Worm (Caenorhabditis elegans) whole organism, L1 larva: ENCODE results near the gene T28A8.4.
A peak's percentile ranks its signal among the peaks of the same experiment; 100 is the strongest.

ENCODE experiments used
- F16B12.6 ChIP-seq: fragments of 150-350 bp; optimal IDR thresholded peaks from 2 replicates; lab custom pipeline; 2014; ENCODE audit warnings: missing biosample characterization, missing genetic modification characterization
- aly-2 ChIP-seq: fragments of 150-350 bp; optimal IDR thresholded peaks from 2 replicates; lab custom pipeline; 2014; ENCODE audit warnings: missing biosample characterization, missing genetic modification characterization
- blmp-1 ChIP-seq: fragments of 150-350 bp; optimal IDR thresholded peaks from 2 replicates; lab custom pipeline; 2014; ENCODE audit warnings: missing biosample characterization, missing genetic modification characterization
- ceh-63 ChIP-seq: fragments of 200-800 bp; sonication (Bioruptor generic); optimal IDR thresholded peaks from 2 replicates; lab custom pipeline; 2018; ENCODE audit warnings: mild to moderate bottlenecking, missing genetic modification characterization, missing compliant biosample characterization
- ceh-8 ChIP-seq: fragments of 200-800 bp; sonication (Bioruptor generic); optimal IDR thresholded peaks from 2 replicates; lab custom pipeline; 2018; ENCODE audit warnings: mild to moderate bottlenecking, missing genetic modification characterization, moderate library complexity, missing compliant biosample characterization
- ceh-90 ChIP-seq: sonication (generic microtip); optimal IDR thresholded peaks from 2 replicates; lab custom pipeline; 2016; ENCODE audit warnings: missing genetic modification characterization, missing compliant biosample characterization
- ces-1 ChIP-seq: fragments of 150-350 bp; optimal IDR thresholded peaks from 2 replicates; lab custom pipeline; 2014; ENCODE audit warnings: missing biosample characterization, missing genetic modification reagents, missing genetic modification characterization
- efl-1 ChIP-seq, 4 experiments: fragments of 150-350 bp; optimal IDR thresholded peaks in 3 of 4; peaks in 1 of 4; 1 replicate in 1 of 4; 2 replicates in 3 of 4; lab custom pipeline; 2014; ENCODE audit warnings: missing biosample characterization in 2 of 4, missing genetic modification characterization in 2 of 4, missing genetic modification reagents in 2 of 4
- ets-5 ChIP-seq: fragments of 200-800 bp; sonication (Bioruptor generic); IDR thresholded peaks from 2 replicates; pipeline ENCODE4 v1.3.6; 2022; ENCODE audit warnings: missing genetic modification characterization, missing compliant biosample characterization
- fkh-4 ChIP-seq: sonication (generic microtip); optimal IDR thresholded peaks from 2 replicates; lab custom pipeline; 2016; ENCODE audit warnings: missing compliant biosample characterization, missing genetic modification characterization, borderline replicate concordance
- fkh-8 ChIP-seq: sonication (generic microtip); optimal IDR thresholded peaks from 2 replicates; lab custom pipeline; 2016; ENCODE audit warnings: mild to moderate bottlenecking, missing genetic modification characterization, missing compliant biosample characterization
- fos-1 ChIP-seq: fragments of 150-350 bp; optimal IDR thresholded peaks from 2 replicates; lab custom pipeline; 2014; ENCODE audit warnings: missing biosample characterization, missing genetic modification characterization
- hlh-4 ChIP-seq: sonication (generic microtip); optimal IDR thresholded peaks from 2 replicates; lab custom pipeline; 2016; ENCODE audit warnings: mild to moderate bottlenecking, missing genetic modification characterization, missing compliant biosample characterization
- hpl-2 ChIP-seq: fragments of 150-350 bp; optimal IDR thresholded peaks from 2 replicates; lab custom pipeline; 2014; ENCODE audit warnings: missing biosample characterization, missing genetic modification reagents, missing genetic modification characterization
- jun-1 ChIP-seq: fragments of 150-350 bp; optimal IDR thresholded peaks from 2 replicates; lab custom pipeline; 2014; ENCODE audit warnings: missing biosample characterization, missing genetic modification reagents, missing genetic modification characterization
- lin-15B ChIP-seq: fragments of 150-350 bp; sonication (generic microtip); optimal IDR thresholded peaks from 3 replicates; lab custom pipeline; 2014; ENCODE audit warnings: missing biosample characterization, missing genetic modification characterization
- lir-3 ChIP-seq: sonication (generic microtip); optimal IDR thresholded peaks from 2 replicates; lab custom pipeline; 2016; ENCODE audit warnings: mild to moderate bottlenecking, missing genetic modification characterization, moderate library complexity, missing compliant biosample characterization; ENCODE audit not compliant: poor library complexity
- mdl-1 ChIP-seq, 2 experiments: fragments of 150-350 bp; optimal IDR thresholded peaks; 2 replicates each; lab custom pipeline; 2014 to 2017; ENCODE audit warnings: missing biosample characterization in 2 of 2, missing genetic modification characterization in 2 of 2, inconsistent platforms in 1 of 2
- nhr-11 ChIP-seq: fragments of 150-350 bp; optimal IDR thresholded peaks from 2 replicates; lab custom pipeline; 2014; ENCODE audit warnings: missing biosample characterization, missing genetic modification characterization
- nhr-19 ChIP-seq: fragments of 200-800 bp; sonication (Bioruptor generic); conservative IDR thresholded peaks from 2 replicates; pipeline ENCODE4 v1.3.6; 2022; ENCODE audit warnings: missing genetic modification characterization, missing compliant biosample characterization
- nhr-20 ChIP-seq: sonication (generic microtip); optimal IDR thresholded peaks from 2 replicates; lab custom pipeline; 2016; ENCODE audit warnings: mild to moderate bottlenecking, missing genetic modification characterization, missing compliant biosample characterization
- nhr-47 ChIP-seq: sonication (generic microtip); optimal IDR thresholded peaks from 2 replicates; lab custom pipeline; 2016; ENCODE audit warnings: mild to moderate bottlenecking, missing genetic modification characterization, moderate library complexity, missing compliant biosample characterization
- nhr-76 ChIP-seq: sonication (generic microtip); optimal IDR thresholded peaks from 2 replicates; lab custom pipeline; 2017; ENCODE audit warnings: missing biosample characterization, missing genetic modification characterization
- nhr-85 ChIP-seq: sonication (generic microtip); peaks from one replicate; lab custom pipeline; 2016; ENCODE audit warnings: missing genetic modification characterization, inconsistent platforms, missing compliant biosample characterization
- nhr-90 ChIP-seq: sonication (generic microtip); optimal IDR thresholded peaks from 2 replicates; lab custom pipeline; 2016; ENCODE audit warnings: mild to moderate bottlenecking, missing genetic modification characterization, missing compliant biosample characterization; ENCODE audit not compliant: poor library complexity
- rnt-1 ChIP-seq: sonication (generic microtip); optimal IDR thresholded peaks from 2 replicates; lab custom pipeline; 2016; ENCODE audit warnings: mild to moderate bottlenecking, missing genetic modification characterization, moderate library complexity, missing compliant biosample characterization
- skn-1 ChIP-seq: fragments of 150-350 bp; optimal IDR thresholded peaks from 2 replicates; lab custom pipeline; 2014; ENCODE audit warnings: missing biosample characterization, missing genetic modification characterization
- snu-23 ChIP-seq: sonication (generic microtip); optimal IDR thresholded peaks from 2 replicates; lab custom pipeline; 2016; ENCODE audit warnings: missing genetic modification characterization, missing compliant biosample characterization
- sox-4 ChIP-seq: sonication (generic microtip); optimal IDR thresholded peaks from 2 replicates; lab custom pipeline; 2016; ENCODE audit warnings: missing genetic modification characterization, missing compliant biosample characterization
- sptf-1 ChIP-seq: fragments of 150-350 bp; optimal IDR thresholded peaks from 2 replicates; lab custom pipeline; 2014; ENCODE audit warnings: missing biosample characterization, missing genetic modification characterization
- sup-37 ChIP-seq: fragments of 200-800 bp; sonication (Bioruptor generic); optimal IDR thresholded peaks from 2 replicates; lab custom pipeline; 2018; ENCODE audit warnings: mild to moderate bottlenecking, missing genetic modification characterization, missing compliant biosample characterization
- tbx-2 ChIP-seq: sonication (generic microtip); optimal IDR thresholded peaks from 2 replicates; lab custom pipeline; 2016; ENCODE audit warnings: missing genetic modification characterization, missing compliant biosample characterization
- tlp-1 ChIP-seq: fragments of 150-350 bp; optimal IDR thresholded peaks from 2 replicates; lab custom pipeline; 2014; ENCODE audit warnings: missing biosample characterization, missing genetic modification characterization
- unc-30 ChIP-seq: sonication (generic microtip); optimal IDR thresholded peaks from 2 replicates; lab custom pipeline; 2017; ENCODE audit warnings: missing biosample characterization, missing genetic modification characterization
- unc-62 ChIP-seq: fragments of 150-350 bp; optimal IDR thresholded peaks from 2 replicates; lab custom pipeline; 2014; ENCODE audit warnings: missing biosample characterization, missing genetic modification reagents, missing genetic modification characterization
- unc-98 ChIP-seq: fragments of 200-800 bp; sonication (Bioruptor generic); IDR thresholded peaks from 2 replicates; pipeline ENCODE4 v1.3.6; 2022; ENCODE audit warnings: missing genetic modification characterization, missing compliant biosample characterization
- ztf-11 ChIP-seq, 2 experiments: sonication (generic microtip); optimal IDR thresholded peaks; 2 replicates each; lab custom pipeline; 2016 to 2017; ENCODE audit warnings: missing genetic modification characterization in 2 of 2, missing biosample characterization in 1 of 2, missing compliant biosample characterization in 1 of 2

T28A8.4 gene

ce11 chrIII:13471504-13471903 lies 32.0 kb upstream of the T28A8.4 start, which contains the start of gene pssy-2:
Gene pssy-2, plus strand, starts transcription at chrIII:13471804.
- TF ChIP-seq nhr-11 (tag; lab: Kevin White, UChicago) (no peak), rnt-1 (tag; lab: Kevin White, UChicago) (no peak), fos-1 (tag; lab: Kevin White, UChicago) (no peak), nhr-76 (no peak), unc-62 (GFP tag; lab: Kevin White, UChicago) (no peak), fkh-8 (tag; lab: Kevin White, UChicago) (no peak), lin-15B (no peak)

ce11 chrIII:13474482-13474881 lies 29.0 kb upstream of the T28A8.4 start:
- peak; percentile 42 for TF ChIP-seq nhr-90 (tag; lab: Kevin White, UChicago)
- peak; percentile 36 for TF ChIP-seq ceh-90 (tag; lab: Kevin White, UChicago)
- no peak for TF ChIP-seq unc-30 (tag; lab: Kevin White, UChicago)
- no peak for TF ChIP-seq ceh-8 (GFP tag; lab: Kevin White, UChicago)
- TF ChIP-seq ztf-11 (tag; optimal IDR thresholded peaks at IDR 0.05; lab: Kevin White, UChicago) = peak in 1 of 2 experiments; percentile 53
- TF ChIP-seq tlp-1 (tag; lab: Kevin White, UChicago) = no peak
- no peak for TF ChIP-seq aly-2 (tag; lab: Kevin White, UChicago)
- TF ChIP-seq lir-3 = peak; percentile 66
- TF ChIP-seq unc-62 (GFP tag; lab: Kevin White, UChicago) = no peak
- no peak for TF ChIP-seq tbx-2 (tag; lab: Kevin White, UChicago)
- peak; percentile 26 for TF ChIP-seq nhr-85
- TF ChIP-seq nhr-20 = no peak
- TF ChIP-seq nhr-19 = 0 out of 2 replicates have a peak, but pooled peaks have one; percentile 9
- TF ChIP-seq unc-98 (GFP tag; lab: Robert Waterston, UW) = peak; percentile 58
- TF ChIP-seq ceh-63 (GFP tag; lab: Kevin White, UChicago) = peak; percentile 40
- TF ChIP-seq efl-1 (optimal IDR thresholded peaks at IDR 0.05; lab: Kevin White, UChicago) = peak; percentile 2 to 38
- peak in 1 of 2 experiments; percentile 82 for TF ChIP-seq efl-1 (GFP tag; optimal IDR thresholded peaks at IDR 0.05 in 1 of 2; lab: Kevin White, UChicago)
- peak; percentile 28 for TF ChIP-seq sox-4 (tag; lab: Kevin White, UChicago)
- TF ChIP-seq fkh-4 (tag; lab: Kevin White, UChicago) = peak; percentile 10
- TF ChIP-seq rnt-1 (tag; lab: Kevin White, UChicago) = peak; percentile 34
- TF ChIP-seq, all 84 proteins: peak for 12

- no peak for TF ChIP-seq F16B12.6
- TF ChIP-seq blmp-1 (tag; lab: Kevin White, UChicago) = no peak
- no peak for TF ChIP-seq unc-98 (GFP tag; lab: Robert Waterston, UW)
- TF ChIP-seq sup-37 = no peak
- no peak for TF ChIP-seq skn-1 (tag; lab: Kevin White, UChicago)
- TF ChIP-seq sptf-1 (tag; lab: Kevin White, UChicago) = no peak
- TF ChIP-seq tbx-2 (tag; lab: Kevin White, UChicago) = no peak
- no peak for TF ChIP-seq nhr-90 (tag; lab: Kevin White, UChicago)
- TF ChIP-seq snu-23 (GFP tag; lab: Kevin White, UChicago) = no peak
- no peak for TF ChIP-seq nhr-47
- no peak for TF ChIP-seq jun-1 (tag; lab: Kevin White, UChicago)
- TF ChIP-seq ets-5 = no peak
- TF ChIP-seq ces-1 (GFP tag; lab: Kevin White, UChicago) = no peak
- TF ChIP-seq mdl-1 (tag; optimal IDR thresholded peaks at IDR 0.05; lab: Kevin White, UChicago) = no peak
- no peak for TF ChIP-seq hpl-2 (GFP tag; lab: Kevin White, UChicago)
These were observed 26.8 kb upstream of the T28A8.4 start, which contains the start of gene T27E9.6 for ce11 chrIII:13476682-13477081. Gene T27E9.6, minus strand, starts transcription at chrIII:13476782.

- TF ChIP-seq hlh-4 (no peak), fkh-4 (tag; lab: Kevin White, UChicago) (no peak)
These were observed 19.5 kb upstream of the T28A8.4 start, which contains the start of gene acc-4 for ce11 chrIII:13484024-13484423. Gene acc-4, minus strand, starts transcription at chrIII:13484124.
